Fruit fly (Drosophila melanogaster) whole organism, embryonic: Measurements from ENCODE around the gene CSN5.

Source experiments
- Bdp1 ChIP-seq: fragments of 200-800 bp; sonication (Bioruptor generic); optimal IDR thresholded peaks from 3 replicates; lab custom pipeline; 2016; ENCODE audit warnings: missing biosample characterization, missing genetic modification characterization
- CG10209 ChIP-seq: fragments of 200-800 bp; sonication (Bioruptor generic); optimal IDR thresholded peaks from 3 replicates; lab custom pipeline; 2017; ENCODE audit warnings: missing biosample characterization, mild to moderate bottlenecking, missing genetic modification characterization, missing genetic modification reagents
- CG10565 ChIP-seq: fragments of 200-800 bp; sonication (Bioruptor generic); optimal IDR thresholded peaks from 3 replicates; lab custom pipeline; 2016; ENCODE audit warnings: missing biosample characterization, mild to moderate bottlenecking, missing genetic modification characterization
- CG13296 ChIP-seq: fragments of 200-800 bp; sonication (Bioruptor generic); optimal IDR thresholded peaks from 3 replicates; lab custom pipeline; 2018; ENCODE audit warnings: missing biosample characterization, mild to moderate bottlenecking, missing genetic modification characterization
- CG14441 ChIP-seq: fragments of 200-800 bp; sonication (Bioruptor generic); IDR thresholded peaks from 2 replicates; pipeline ENCODE4 v1.3.6; 2022; ENCODE audit warnings: missing biosample characterization, missing genetic modification characterization
- CG15479 ChIP-seq: fragments of 200-800 bp; sonication (Bioruptor generic); optimal IDR thresholded peaks from 3 replicates; lab custom pipeline; 2019; ENCODE audit warnings: missing biosample characterization, mild to moderate bottlenecking, missing genetic modification characterization, moderate library complexity
- CG16779 ChIP-seq: fragments of 200-800 bp; sonication (Bioruptor generic); IDR thresholded peaks from 2 replicates; pipeline ENCODE4 v1.3.6; 2022; ENCODE audit warnings: missing biosample characterization, missing genetic modification characterization
- CG16815 ChIP-seq: fragments of 200-800 bp; sonication (Bioruptor generic); optimal IDR thresholded peaks from 3 replicates; lab custom pipeline; 2017; ENCODE audit warnings: missing biosample characterization, mild to moderate bottlenecking, missing genetic modification characterization
- CG17568 ChIP-seq: fragments of 200-800 bp; sonication (Bioruptor generic); optimal IDR thresholded peaks from 2 replicates; lab custom pipeline; 2018; ENCODE audit warnings: missing biosample characterization, mild to moderate bottlenecking, missing genetic modification characterization, moderate library complexity
- CG18262 ChIP-seq: fragments of 200-800 bp; optimal IDR thresholded peaks from 3 replicates; lab custom pipeline; 2019; ENCODE audit warnings: missing biosample characterization, mild to moderate bottlenecking, missing genetic modification characterization, moderate library complexity
- CG2129 ChIP-seq: fragments of 200-800 bp; sonication (Bioruptor generic); IDR thresholded peaks from 2 replicates; pipeline ENCODE4 v1.3.6; 2022; ENCODE audit warnings: missing biosample characterization, missing genetic modification characterization; ENCODE audit not compliant: partially characterized antibody
- CG2202 ChIP-seq: fragments of 200-800 bp; sonication (Bioruptor generic); optimal IDR thresholded peaks from 2 replicates; lab custom pipeline; 2018; ENCODE audit warnings: missing biosample characterization, mild to moderate bottlenecking, missing genetic modification characterization
- CG2678 ChIP-seq: fragments of 200-800 bp; sonication (Bioruptor generic); optimal IDR thresholded peaks from 3 replicates; lab custom pipeline; 2019; ENCODE audit warnings: missing biosample characterization, mild to moderate bottlenecking, missing genetic modification characterization, moderate library complexity
- CG31365 ChIP-seq: fragments of 200-800 bp; sonication (Bioruptor generic); optimal IDR thresholded peaks from 2 replicates; lab custom pipeline; 2018; ENCODE audit warnings: missing biosample characterization, mild to moderate bottlenecking, missing genetic modification characterization
- CG3163 ChIP-seq: fragments of 200-800 bp; sonication (Bioruptor generic); optimal IDR thresholded peaks from 3 replicates; lab custom pipeline; 2016; ENCODE audit warnings: missing biosample characterization, missing genetic modification characterization
- CG4328 ChIP-seq: fragments of 200-800 bp; sonication (Bioruptor generic); optimal IDR thresholded peaks from 3 replicates; lab custom pipeline; 2017; ENCODE audit warnings: missing biosample characterization, missing genetic modification reagents, missing genetic modification characterization
- CG4360 ChIP-seq: fragments of 200-800 bp; sonication (Bioruptor generic); IDR thresholded peaks from 2 replicates; pipeline ENCODE4 v1.3.6; 2022; ENCODE audit warnings: missing biosample characterization, missing genetic modification characterization
- CG4820 ChIP-seq: fragments of 200-800 bp; sonication (Bioruptor generic); optimal IDR thresholded peaks from 3 replicates; lab custom pipeline; 2016; ENCODE audit warnings: missing biosample characterization, missing genetic modification characterization
- CG4854 ChIP-seq: fragments of 200-800 bp; sonication (Bioruptor generic); optimal IDR thresholded peaks from 2 replicates; lab custom pipeline; 2016; ENCODE audit warnings: missing biosample characterization, missing genetic modification characterization, inconsistent platforms
- CG5953 ChIP-seq: fragments of 200-800 bp; sonication (Bioruptor generic); IDR thresholded peaks from 2 replicates; pipeline ENCODE4 v1.3.6; 2022; ENCODE audit warnings: missing biosample characterization, missing genetic modification characterization
- CG6689 ChIP-seq: fragments of 200-800 bp; sonication (Bioruptor generic); IDR thresholded peaks from 2 replicates; pipeline ENCODE4 v1.3.6; 2022; ENCODE audit warnings: missing biosample characterization, missing genetic modification characterization
- CG6791 ChIP-seq: fragments of 200-800 bp; sonication (Bioruptor generic); IDR thresholded peaks from 3 replicates; pipeline ENCODE4 v1.3.6; 2022; ENCODE audit warnings: missing biosample characterization, missing genetic modification characterization; ENCODE audit not compliant: partially characterized antibody
- CG7987 ChIP-seq: fragments of 200-800 bp; sonication (Bioruptor generic); optimal IDR thresholded peaks from 2 replicates; lab custom pipeline; 2018; ENCODE audit warnings: missing biosample characterization, mild to moderate bottlenecking, missing genetic modification characterization, moderate library complexity
- CG8281 ChIP-seq: fragments of 200-800 bp; sonication (Bioruptor generic); optimal IDR thresholded peaks from 2 replicates; lab custom pipeline; 2018; ENCODE audit warnings: missing biosample characterization, mild to moderate bottlenecking, missing genetic modification characterization, moderate library complexity
- CG8944 ChIP-seq: fragments of 200-800 bp; sonication (Bioruptor generic); optimal IDR thresholded peaks from 3 replicates; lab custom pipeline; 2016; ENCODE audit warnings: missing biosample characterization, missing genetic modification characterization
- CG9609 ChIP-seq: fragments of 200-800 bp; sonication (Bioruptor generic); optimal IDR thresholded peaks from 3 replicates; lab custom pipeline; 2016; ENCODE audit warnings: missing biosample characterization, missing genetic modification characterization
- CG9817 ChIP-seq: fragments of 200-800 bp; sonication (Bioruptor generic); optimal IDR thresholded peaks from 2 replicates; lab custom pipeline; 2018; ENCODE audit warnings: missing biosample characterization, mild to moderate bottlenecking, missing genetic modification characterization, moderate library complexity
- Deaf1 ChIP-seq: fragments of 200-800 bp; optimal IDR thresholded peaks from 3 replicates; lab custom pipeline; 2019; ENCODE audit warnings: missing biosample characterization, mild to moderate bottlenecking, missing genetic modification characterization, moderate library complexity
- Dip2 ChIP-seq: fragments of 200-800 bp; sonication (Bioruptor generic); IDR thresholded peaks from 2 replicates; pipeline ENCODE4 v1.3.6; 2022; ENCODE audit warnings: missing biosample characterization, missing genetic modification characterization
- Drgx ChIP-seq: fragments of 200-800 bp; sonication (Bioruptor generic); IDR thresholded peaks from 2 replicates; pipeline ENCODE4 v1.3.6; 2022; ENCODE audit warnings: missing biosample characterization, missing genetic modification characterization
- Ets97D ChIP-seq: fragments of 200-800 bp; sonication (Bioruptor generic); optimal IDR thresholded peaks from 3 replicates; lab custom pipeline; 2016; ENCODE audit warnings: missing biosample characterization, missing genetic modification characterization
- HmgD ChIP-seq: fragments of 200-800 bp; sonication (Bioruptor generic); optimal IDR thresholded peaks from 3 replicates; lab custom pipeline; 2016; ENCODE audit warnings: missing biosample characterization, missing genetic modification characterization
- Med ChIP-seq: fragments of 200-800 bp; sonication (Bioruptor generic); peaks from one replicate; lab custom pipeline; 2016; ENCODE audit warnings: missing biosample characterization, missing genetic modification characterization, mild to moderate bottlenecking, inconsistent platforms, moderate library complexity
- NFAT ChIP-seq: fragments of 200-800 bp; sonication (Bioruptor generic); IDR thresholded peaks from 2 replicates; pipeline ENCODE4 v1.3.6; 2022; ENCODE audit warnings: missing biosample characterization, missing genetic modification characterization
- Optix ChIP-seq: fragments of 200-800 bp; sonication (Bioruptor generic); IDR thresholded peaks from 3 replicates; pipeline ENCODE4 v1.3.6; 2022; ENCODE audit warnings: missing biosample characterization, missing genetic modification characterization
- Side ChIP-seq: fragments of 200-800 bp; sonication (Bioruptor generic); optimal IDR thresholded peaks from 2 replicates; lab custom pipeline; 2016; ENCODE audit warnings: missing biosample characterization, missing genetic modification characterization
- Spps ChIP-seq: fragments of 200-800 bp; sonication (Bioruptor generic); optimal IDR thresholded peaks from 2 replicates; lab custom pipeline; 2018; ENCODE audit warnings: missing biosample characterization, mild to moderate bottlenecking, missing genetic modification characterization
- Taf1 ChIP-seq: fragments of 200-800 bp; sonication (Bioruptor generic); IDR thresholded peaks from 2 replicates; pipeline ENCODE4 v1.3.6; 2022; ENCODE audit warnings: missing biosample characterization, missing genetic modification characterization
- chif ChIP-seq, 2 experiments: fragments of 200-800 bp; sonication (Bioruptor generic); optimal IDR thresholded peaks; 3 replicates each; lab custom pipeline; 2016; ENCODE audit warnings: missing biosample characterization in 2 of 2, missing genetic modification characterization in 2 of 2
- da ChIP-seq: fragments of 200-800 bp; sonication (Bioruptor generic); optimal IDR thresholded peaks from 2 replicates; lab custom pipeline; 2016; ENCODE audit warnings: missing biosample characterization, missing genetic modification characterization
- ftz-f1 ChIP-seq: fragments of 200-800 bp; sonication (Bioruptor generic); optimal IDR thresholded peaks from 2 replicates; lab custom pipeline; 2016; ENCODE audit warnings: missing biosample characterization, missing genetic modification characterization
- gem ChIP-seq: fragments of 200-800 bp; sonication (Bioruptor generic); optimal IDR thresholded peaks from 2 replicates; lab custom pipeline; 2019; ENCODE audit warnings: missing biosample characterization, mild to moderate bottlenecking, missing genetic modification characterization, moderate library complexity
- nerfin-1 ChIP-seq: fragments of 200-800 bp; sonication (Bioruptor generic); optimal IDR thresholded peaks from 3 replicates; lab custom pipeline; 2019; ENCODE audit warnings: missing biosample characterization, mild to moderate bottlenecking, missing genetic modification characterization, moderate library complexity
- peb ChIP-seq: fragments of 200-800 bp; sonication (Bioruptor generic); IDR thresholded peaks from 2 replicates; pipeline ENCODE4 v1.3.6; 2022; ENCODE audit warnings: missing biosample characterization, missing genetic modification characterization
- prd ChIP-seq, 3 experiments: fragments of >200 bp in 2 of 3; fragments of 200-800 bp in 1 of 3; sonication (Bioruptor generic) in 1 of 3; optimal IDR thresholded peaks in 2 of 3; IDR thresholded peaks in 1 of 3; 2 replicates in 2 of 3; 3 replicates in 1 of 3; pipeline versions ENCODE4 v1.3.6 to Lab custom; 2017 to 2022; ENCODE audit warnings: missing biosample characterization in 1 of 3, missing genetic modification characterization in 1 of 3
- rib ChIP-seq: fragments of 200-800 bp; sonication (Bioruptor generic); IDR thresholded peaks from 2 replicates; pipeline ENCODE4 v1.3.6; 2022; ENCODE audit warnings: missing biosample characterization, missing genetic modification characterization
- run ChIP-seq: fragments of 200-800 bp; sonication (Bioruptor generic); optimal IDR thresholded peaks from 3 replicates; lab custom pipeline; 2018; ENCODE audit warnings: missing biosample characterization, mild to moderate bottlenecking, missing genetic modification characterization
- sd ChIP-seq: fragments of 200-800 bp; sonication (Bioruptor generic); optimal IDR thresholded peaks from 3 replicates; lab custom pipeline; 2018; ENCODE audit warnings: missing biosample characterization, mild to moderate bottlenecking, missing genetic modification characterization, moderate library complexity
- ssp ChIP-seq: fragments of 200-800 bp; sonication (Bioruptor generic); IDR thresholded peaks from 2 replicates; pipeline ENCODE4 v1.3.6; 2022; ENCODE audit warnings: missing biosample characterization, missing genetic modification characterization
- stc ChIP-seq: fragments of 200-800 bp; sonication (Bioruptor generic); IDR thresholded peaks from 2 replicates; pipeline ENCODE4 v1.3.6; 2022; ENCODE audit warnings: missing biosample characterization, missing genetic modification characterization
- sug ChIP-seq: fragments of 200-800 bp; optimal IDR thresholded peaks from 2 replicates; lab custom pipeline; 2019; ENCODE audit warnings: missing biosample characterization, mild to moderate bottlenecking, missing genetic modification characterization, moderate library complexity

CSN5 gene

dm6 chr3R:16442937-16443336 lies 27.0 kb upstream of the CSN5 start, which contains the start of the genes Ttc1 and CG14882 (continued):
- TF ChIP-seq Taf1 (GFP tag; lab: Robert Waterston, UW) (peak; percentile 77), ftz-f1 (peak; percentile 57), CG8281 (tag; lab: Kevin White, UChicago) (no peak), prd (optimal IDR thresholded peaks at IDR 0.05; lab: Kevin White, UChicago) (no peak), prd (GFP tag; IDR thresholded peaks at IDR 0.05; lab: Robert Waterston, UW) (peak; percentile 84), CG15479 (no peak), rib (GFP tag; lab: Robert Waterston, UW) (peak; percentile 80), CG2678 (no peak), HmgD (GFP tag; lab: Kevin White, UChicago) (no peak), CG9609 (GFP tag; lab: Kevin White, UChicago) (peak; percentile 80), CG5953 (GFP tag; lab: Robert Waterston, UW) (peak; percentile 81), CG3163 (GFP tag; lab: Kevin White, UChicago) (peak; percentile 64), run (tag; lab: Kevin White, UChicago) (peak; percentile 7), Spps (tag; lab: Kevin White, UChicago) (peak; percentile 44), Ets97D (GFP tag; lab: Kevin White, UChicago) (peak; percentile 89), Optix (peak; percentile 69), chif (GFP tag; optimal IDR thresholded peaks at IDR 0.05; lab: Kevin White, UChicago) (peak; percentile 62 to 85), stc (GFP tag; lab: Robert Waterston, UW) (peak; percentile 76), CG10565 (GFP tag; lab: Kevin White, UChicago) (no peak), CG9817 (tag; lab: Kevin White, UChicago) (peak; percentile 80), gem (peak; percentile 91), NFAT (GFP tag; lab: Robert Waterston, UW) (peak; percentile 82), CG2202 (tag; lab: Kevin White, UChicago) (peak; percentile 64), Dip2 (GFP tag; lab: Robert Waterston, UW) (no peak), CG4328 (GFP tag; lab: Kevin White, UChicago) (peak; percentile 38), ssp (GFP tag; lab: Robert Waterston, UW) (peak; percentile 74), CG4854 (GFP tag; lab: Kevin White, UChicago) (peak; percentile 66), CG16815 (GFP tag; lab: Kevin White, UChicago) (peak; percentile 56), CG16779 (GFP tag; lab: Robert Waterston, UW) (peak; percentile 55), CG10209 (peak; percentile 84), CG13296 (GFP tag; lab: Kevin White, UChicago) (peak; percentile 83), CG4820 (GFP tag; lab: Kevin White, UChicago) (peak; percentile 61), CG6689 (GFP tag; lab: Robert Waterston, UW) (peak; percentile 93), Bdp1 (GFP tag; lab: Kevin White, UChicago) (peak; percentile 73), CG4360 (GFP tag; lab: Robert Waterston, UW) (peak; percentile 45; the same call in 1 of the 2 replicates), CG31365 (tag; lab: Kevin White, UChicago) (no peak), Side (peak; percentile 85), CG6791 (GFP tag; lab: Robert Waterston, UW) (peak; percentile 64; the same call in 1 of the 3 replicates), peb (GFP tag; lab: Robert Waterston, UW) (peak; percentile 78), da (GFP tag; lab: Kevin White, UChicago) (peak; percentile 48), sd (tag; lab: Kevin White, UChicago) (no peak), nerfin-1 (tag; lab: Kevin White, UChicago) (peak; percentile 58), CG14441 (GFP tag; lab: Robert Waterston, UW) (peak; percentile 90), CG8944 (GFP tag; lab: Kevin White, UChicago) (peak; percentile 65), CG2129 (GFP tag; lab: Robert Waterston, UW) (no peak), Drgx (peak; percentile 85), Deaf1 (tag; lab: Kevin White, UChicago) (no peak), CG7987 (peak; percentile 24), sug (tag; lab: Kevin White, UChicago) (peak; percentile 81), Med (peak; percentile 97), CG18262 (tag; lab: Kevin White, UChicago) (peak; percentile 81), CG17568 (no peak)
